Fruit fly (Drosophila melanogaster) ovary, adult (tissue): Measurements from ENCODE around the gene snsl.
A peak's percentile ranks its signal among the peaks of the same experiment; 100 is the strongest.

Experiments used
- CG17801 ChIP-seq: fragments of 200-800 bp; optimal IDR thresholded peaks from 2 replicates; lab custom pipeline; 2019; ENCODE audit warnings: missing biosample characterization, mild to moderate bottlenecking, missing genetic modification characterization, moderate library complexity; ENCODE audit not compliant: partially characterized antibody

snsl gene

dm6 chr2L:4886132-4886531, 20.4 kb downstream of the snsl start:
- TF ChIP-seq CG17801 = no peak

- TF ChIP-seq CG17801 = peak; percentile 68
These were observed 23.6 kb downstream of the snsl start, which contains the start of the genes Cf2 and CG3008 for dm6 chr2L:4883023-4883392. Cf2 (minus strand) TSS chr2L:4883107. CG3008 (plus strand) TSS chr2L:4883298.

- TF ChIP-seq CG17801 = no peak
These were observed 24.2 kb downstream of the snsl start for dm6 chr2L:4882131-4883022.

- no peak for TF ChIP-seq CG17801
These were observed 38.2 kb downstream of the snsl start for dm6 chr2L:4868383-4868782.

- TF ChIP-seq CG17801 = no peak
These were observed 41.2 kb downstream of the snsl start for dm6 chr2L:4865400-4865799.

- no peak for TF ChIP-seq CG17801
These were observed 45.1 kb downstream of the snsl start for dm6 chr2L:4861503-4861902.

- TF ChIP-seq CG17801 = no peak
These were observed 50.4 kb downstream of the snsl start for dm6 chr2L:4856118-4856517.

dm6 chr2L:4854822-4855221, 51.7 kb downstream of the snsl start:
- no peak for TF ChIP-seq CG17801
